Fruit fly (Drosophila melanogaster) whole organism, pupa: ENCODE measurements around the gene CG12974.

Source experiments
- CG10348 ChIP-seq: fragments of 200-800 bp; sonication (Bioruptor generic); IDR thresholded peaks from 2 replicates; pipeline ENCODE4 v1.3.6; 2022; ENCODE audit warnings: missing biosample characterization, missing genetic modification characterization
- CG12605 ChIP-seq: fragments of 200-800 bp; sonication (Bioruptor generic); IDR thresholded peaks from 2 replicates; pipeline ENCODE4 v1.3.6; 2022; ENCODE audit warnings: missing biosample characterization, missing genetic modification characterization
- CG13204 ChIP-seq: fragments of 200-800 bp; sonication (Bioruptor generic); optimal IDR thresholded peaks from 2 replicates; lab custom pipeline; 2018; ENCODE audit warnings: missing biosample characterization, mild to moderate bottlenecking, missing genetic modification characterization, moderate library complexity
- CG15710 ChIP-seq: fragments of 200-800 bp; sonication (Bioruptor generic); optimal IDR thresholded peaks from 2 replicates; lab custom pipeline; 2018; ENCODE audit warnings: missing biosample characterization, mild to moderate bottlenecking, missing genetic modification characterization, moderate library complexity
- CG17806 ChIP-seq: fragments of 200-800 bp; sonication (Bioruptor generic); optimal IDR thresholded peaks from 2 replicates; lab custom pipeline; 2018; ENCODE audit warnings: missing biosample characterization, mild to moderate bottlenecking, missing genetic modification characterization, moderate library complexity
- CG32121 ChIP-seq: fragments of 200-800 bp; sonication (Bioruptor generic); IDR thresholded peaks from 2 replicates; pipeline ENCODE4 v1.3.6; 2022; ENCODE audit warnings: missing biosample characterization, missing genetic modification characterization
- CG34367 ChIP-seq: fragments of 200-800 bp; sonication (Bioruptor generic); optimal IDR thresholded peaks from 2 replicates; lab custom pipeline; 2018; ENCODE audit warnings: missing biosample characterization, mild to moderate bottlenecking, missing genetic modification characterization
- CG4496 ChIP-seq: fragments of 200-800 bp; sonication (Bioruptor generic); IDR thresholded peaks from 3 replicates; pipeline ENCODE4 v1.3.6; 2022; ENCODE audit warnings: missing biosample characterization, missing genetic modification characterization
- CG8159 ChIP-seq: fragments of 200-800 bp; sonication (Bioruptor generic); optimal IDR thresholded peaks from 3 replicates; lab custom pipeline; 2018; ENCODE audit warnings: missing biosample characterization, mild to moderate bottlenecking, missing genetic modification characterization, moderate library complexity
- CG8301 ChIP-seq: fragments of 200-800 bp; sonication (Bioruptor generic); optimal IDR thresholded peaks from 2 replicates; lab custom pipeline; 2018; ENCODE audit warnings: missing biosample characterization, mild to moderate bottlenecking, missing genetic modification characterization
- CG9948 ChIP-seq: fragments of 200-800 bp; sonication (Bioruptor generic); optimal IDR thresholded peaks from 2 replicates; lab custom pipeline; 2018; ENCODE audit warnings: missing biosample characterization, mild to moderate bottlenecking, missing genetic modification characterization, moderate library complexity
- D1 ChIP-seq: fragments of 200-800 bp; sonication (Bioruptor generic); optimal IDR thresholded peaks from 2 replicates; lab custom pipeline; 2018; ENCODE audit warnings: missing biosample characterization, mild to moderate bottlenecking, missing genetic modification characterization, moderate library complexity
- EcR ChIP-seq: fragments of 200-800 bp; sonication (Bioruptor generic); optimal IDR thresholded peaks from 3 replicates; lab custom pipeline; 2019; ENCODE audit warnings: missing biosample characterization, missing genetic modification characterization, mild to moderate bottlenecking, moderate library complexity, missing genetic modification reagents
- Ets98B ChIP-seq: fragments of 200-800 bp; sonication (Bioruptor generic); IDR thresholded peaks from 2 replicates; pipeline ENCODE4 v1.3.6; 2022; ENCODE audit warnings: missing biosample characterization, missing genetic modification characterization
- Pif1A ChIP-seq: fragments of 200-800 bp; sonication (Bioruptor generic); optimal IDR thresholded peaks from 3 replicates; lab custom pipeline; 2016; ENCODE audit warnings: missing biosample characterization, missing genetic modification characterization
- Pif1B ChIP-seq: fragments of 200-800 bp; sonication (Bioruptor generic); optimal IDR thresholded peaks from 3 replicates; lab custom pipeline; 2016; ENCODE audit warnings: missing biosample characterization, missing genetic modification characterization
- Snoo ChIP-seq: fragments of 200-800 bp; sonication (Bioruptor generic); optimal IDR thresholded peaks from 3 replicates; lab custom pipeline; 2017; ENCODE audit warnings: missing biosample characterization, mild to moderate bottlenecking, missing genetic modification characterization, inconsistent platforms
- fd96Ca ChIP-seq: fragments of 200-800 bp; sonication (Bioruptor generic); IDR thresholded peaks from 3 replicates; pipeline ENCODE4 v1.3.6; 2022; ENCODE audit warnings: missing biosample characterization, missing genetic modification characterization
- gl ChIP-seq: fragments of 200-800 bp; sonication (Bioruptor generic); optimal IDR thresholded peaks from 2 replicates; lab custom pipeline; 2018; ENCODE audit warnings: missing biosample characterization, mild to moderate bottlenecking, missing genetic modification characterization
- rn ChIP-seq: fragments of 200-800 bp; sonication (Bioruptor generic); IDR thresholded peaks from 2 replicates; pipeline ENCODE4 v1.3.6; 2022; ENCODE audit warnings: missing biosample characterization, missing genetic modification characterization

The CG12974 gene

DNA sequence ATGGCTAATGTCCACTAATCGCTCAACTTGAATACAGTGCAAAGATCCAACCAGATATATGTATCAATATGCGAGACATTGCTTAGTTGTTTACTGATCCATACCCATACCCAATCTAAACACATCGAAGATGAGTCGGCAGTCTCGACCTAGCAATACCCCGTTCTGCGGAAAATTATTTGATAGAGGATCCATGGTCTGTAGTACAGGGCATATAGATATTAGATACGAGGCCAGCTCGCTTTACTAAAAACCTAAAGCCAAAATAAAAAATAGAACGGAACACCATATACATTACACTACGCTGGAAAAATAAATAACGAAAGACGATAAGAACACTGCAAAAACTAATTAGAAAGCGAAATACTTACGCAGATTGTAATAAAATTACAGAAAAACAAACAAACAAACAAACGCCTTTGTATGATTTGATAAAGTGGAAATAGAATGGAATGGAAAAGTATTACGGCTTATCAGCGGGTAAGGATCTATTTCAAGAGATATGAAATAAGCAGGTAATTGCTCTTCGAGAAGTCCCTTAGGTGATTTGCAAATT is 19.6 kb downstream of the CG12974 start:
- TF ChIP-seq CG4496 (GFP tag; lab: Robert Waterston, UW): no peak
- no peak for TF ChIP-seq CG8159 (tag; lab: Kevin White, UChicago)
- TF ChIP-seq CG13204 (GFP tag; lab: Kevin White, UChicago): no peak
- TF ChIP-seq Ets98B (GFP tag; lab: Robert Waterston, UW): no peak

DNA sequence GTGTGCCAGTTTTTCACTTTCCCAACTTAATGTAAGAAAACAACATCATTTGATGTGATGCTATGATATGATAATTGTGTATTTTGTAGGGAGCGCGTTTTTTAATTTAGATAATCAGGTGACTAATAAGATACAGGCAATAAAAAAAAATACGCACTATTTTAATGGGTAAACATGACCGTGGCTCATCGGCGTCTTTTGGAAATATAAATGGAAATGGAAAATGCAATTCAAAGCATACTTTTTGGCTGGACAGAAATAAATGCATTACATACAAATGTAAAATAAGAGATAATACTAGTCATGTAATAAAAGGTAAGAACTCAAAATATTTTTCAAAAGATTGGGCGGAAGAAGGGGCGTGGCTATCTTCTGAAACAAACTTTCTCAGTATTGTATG is 23.3 kb downstream of the CG12974 start:
- TF ChIP-seq Ets98B (GFP tag; lab: Robert Waterston, UW): no peak
- TF ChIP-seq D1 (tag; lab: Kevin White, UChicago): peak; percentile 51

dm6 chr3L:21261403-21262164 is 24.2 kb downstream of the CG12974 start:
- TF ChIP-seq EcR (GFP tag; lab: Kevin White, UChicago): peak; percentile 83
- no peak for TF ChIP-seq rn (GFP tag; lab: Robert Waterston, UW)
- TF ChIP-seq CG12605 (GFP tag; lab: Robert Waterston, UW): 0 out of 2 replicates have a peak, but pooled peaks have one; percentile 14
- TF ChIP-seq Pif1A (GFP tag; lab: Kevin White, UChicago): no peak

- no peak for TF ChIP-seq CG12605 (GFP tag; lab: Robert Waterston, UW)
- no peak for TF ChIP-seq CG13204 (GFP tag; lab: Kevin White, UChicago)
- peak; percentile 64; the same call in 2 of the 3 replicates for TF ChIP-seq fd96Ca (GFP tag; lab: Robert Waterston, UW)
- TF ChIP-seq CG17806 (tag; lab: Kevin White, UChicago): no peak
- no peak for TF ChIP-seq CG10348 (GFP tag; lab: Robert Waterston, UW)
- TF ChIP-seq CG8301 (tag; lab: Kevin White, UChicago): peak; percentile 44
- peak; percentile 60 for TF ChIP-seq CG32121 (GFP tag; lab: Robert Waterston, UW)
- TF ChIP-seq EcR (GFP tag; lab: Kevin White, UChicago): no peak
- peak; percentile 34; the same call in 1 of the 2 replicates for TF ChIP-seq Ets98B (GFP tag; lab: Robert Waterston, UW)
- TF ChIP-seq gl: no peak
- TF ChIP-seq CG4496 (GFP tag; lab: Robert Waterston, UW): peak; percentile 41; the same call in 1 of the 3 replicates
Measured at dm6 chr3L:21259257-21259656, 26.5 kb downstream of the CG12974 start.

DNA sequence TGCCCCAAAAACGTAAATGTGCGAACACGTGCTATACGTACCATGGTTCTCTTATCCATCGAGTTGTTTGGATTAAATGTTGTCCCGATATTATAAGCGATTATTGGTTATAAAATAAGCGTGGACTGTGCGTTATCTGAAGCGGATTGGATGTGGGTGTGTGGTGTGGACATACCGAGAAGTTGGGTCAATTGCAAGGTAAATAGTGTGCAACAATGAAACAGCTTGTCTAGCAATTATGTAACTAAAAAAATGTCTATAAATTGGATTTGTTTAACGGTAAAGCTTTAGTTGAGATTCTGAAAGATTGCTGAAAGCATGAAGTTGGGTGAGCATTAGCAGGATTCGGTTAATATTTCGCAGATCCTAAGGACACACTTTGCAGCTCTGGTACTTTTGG is 28.0 kb downstream of the CG12974 start, which contains the start of gene CG43218:
TSS of gene CG43218 (plus strand) at position 290 of the 400 bp plus-strand sequence.
- TF ChIP-seq gl: no peak
- TF ChIP-seq CG34367 (tag; lab: Kevin White, UChicago): no peak
- no peak for TF ChIP-seq CG10348 (GFP tag; lab: Robert Waterston, UW)
- TF ChIP-seq Pif1A (GFP tag; lab: Kevin White, UChicago): no peak
- TF ChIP-seq Ets98B (GFP tag; lab: Robert Waterston, UW): no peak
- no peak for TF ChIP-seq Snoo (tag; lab: Kevin White, UChicago)
- no peak for TF ChIP-seq CG17806 (tag; lab: Kevin White, UChicago)
- TF ChIP-seq Pif1B (GFP tag; lab: Kevin White, UChicago): no peak
- TF ChIP-seq CG15710 (tag; lab: Kevin White, UChicago): no peak
- TF ChIP-seq fd96Ca (GFP tag; lab: Robert Waterston, UW): no peak
- TF ChIP-seq CG8159 (tag; lab: Kevin White, UChicago): no peak
- TF ChIP-seq, all 21 proteins: peak for 0

DNA sequence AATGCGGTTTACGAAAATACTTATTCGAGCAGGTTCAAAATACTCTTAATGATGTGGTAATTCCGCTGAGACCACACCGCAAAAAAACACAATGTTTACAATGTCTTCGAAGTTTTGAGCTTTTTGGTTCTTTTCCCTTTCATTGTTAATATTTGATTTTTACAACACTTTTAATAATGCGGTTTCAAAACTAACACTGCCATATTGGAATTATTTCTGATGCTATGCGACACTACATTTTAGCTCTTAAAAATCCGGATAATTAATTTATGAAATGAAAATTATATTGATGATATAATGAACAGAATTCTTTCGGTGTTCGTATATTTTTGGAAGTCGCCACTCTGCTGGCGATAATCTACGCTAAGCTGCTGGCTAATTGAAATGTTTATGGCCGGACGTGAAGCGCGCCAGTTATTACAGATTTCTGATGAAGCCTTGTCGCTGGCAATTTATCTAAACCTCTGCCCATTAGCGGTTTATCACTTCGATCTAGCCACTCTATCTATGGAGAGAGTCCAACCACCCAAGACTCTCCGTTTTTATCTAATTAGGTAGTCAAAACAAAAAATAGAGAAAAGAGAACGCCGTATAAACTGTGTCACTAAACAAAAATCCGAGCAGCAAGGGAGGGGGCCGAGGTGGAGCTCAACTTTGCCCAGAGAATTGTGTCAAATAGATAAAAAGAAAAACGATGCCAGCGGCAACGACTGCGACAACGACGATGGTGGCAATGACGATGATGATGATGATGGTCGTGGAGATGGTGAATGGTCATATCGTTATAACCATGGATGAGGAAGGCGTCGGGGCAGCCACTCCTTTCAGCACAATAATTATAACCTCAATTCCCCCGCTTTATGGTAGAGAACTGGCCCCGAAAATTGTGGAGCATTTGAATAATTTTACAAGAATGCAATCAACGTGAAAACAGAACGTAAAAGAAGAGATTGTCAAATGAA is 29.4 kb downstream of the CG12974 start:
- TF ChIP-seq CG9948 (tag; lab: Kevin White, UChicago) (no peak), CG34367 (tag; lab: Kevin White, UChicago) (no peak), CG17806 (tag; lab: Kevin White, UChicago) (no peak), rn (GFP tag; lab: Robert Waterston, UW) (no peak), CG8301 (tag; lab: Kevin White, UChicago) (no peak), EcR (GFP tag; lab: Kevin White, UChicago) (peak; percentile 56)
